Comparison of ENCODE assay signal across 1 fruit fly cellular context in the genomic region with DNA sequence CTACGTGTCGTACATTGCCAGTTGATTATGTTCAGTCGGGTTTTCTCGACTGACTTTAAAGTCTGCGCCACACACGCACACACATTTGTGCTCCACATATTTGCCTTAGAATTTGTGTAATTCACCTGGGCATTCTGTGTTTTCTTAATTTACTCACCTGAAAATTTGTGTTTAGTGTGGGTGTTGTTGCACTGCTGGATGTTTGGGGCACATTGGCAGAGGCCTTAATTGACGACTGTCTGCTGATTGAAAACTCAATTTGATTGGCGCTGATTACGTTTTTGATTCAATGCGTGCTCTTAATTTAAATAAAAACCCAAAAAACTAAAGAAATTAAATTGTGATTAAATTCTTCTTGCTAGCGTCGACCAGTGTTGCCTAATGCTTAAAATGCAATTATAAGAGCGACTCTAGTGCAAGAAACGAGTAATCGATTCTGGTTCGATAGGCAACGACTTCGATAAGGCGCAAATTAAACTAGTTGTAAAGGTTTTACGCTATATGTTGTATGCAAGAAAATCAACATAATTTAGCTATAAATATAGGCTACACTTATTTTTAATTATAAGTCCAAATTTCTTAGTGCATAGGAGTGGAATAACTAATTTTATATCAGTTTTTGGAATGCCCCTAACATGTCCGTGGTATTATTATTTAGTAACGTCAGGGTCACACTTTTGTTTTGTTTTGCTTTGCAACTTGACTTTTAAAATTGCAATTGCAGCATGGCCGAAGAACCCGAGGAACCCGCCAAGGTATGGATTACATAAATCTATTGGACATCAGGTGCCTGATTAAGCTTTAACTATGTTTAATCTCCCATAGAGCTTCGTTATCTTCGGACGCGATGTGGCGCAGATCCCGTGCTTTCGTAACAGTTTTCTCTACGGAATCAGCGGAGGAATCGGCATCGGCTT.
TF ChIP-seq lines count a peak whose summit lies in the region.

A gene (minus strand): TSS at position 51 of the 917 bp plus-strand sequence.
A gene (minus strand): TSS at position 403 of the 917 bp plus-strand sequence.

TF ChIP-seq in whole organism, embryonic, 481 proteins besides CTCF, POLR2A, EP300 and RAD21 (continued from another document):
- TF ChIP-seq CG4820 (GFP tag; optimal IDR thresholded peaks at IDR 0.05; lab: Kevin White, UChicago) (no peak), al (GFP tag; IDR thresholded peaks at IDR 0.05; lab: Robert Waterston, UW) (no peak), CkIIα-i1 (GFP tag; IDR thresholded peaks at IDR 0.05; lab: Robert Waterston, UW) (no peak), CG17385 (GFP tag; optimal IDR thresholded peaks at IDR 0.05; lab: Kevin White, UChicago) (peak; percentile 42), ATbp (GFP tag; optimal IDR thresholded peaks at IDR 0.05; lab: Kevin White, UChicago) (no peak), bcd (GFP tag; optimal IDR thresholded peaks at IDR 0.05; lab: Kevin White, UChicago) (no peak), CG3407 (GFP tag; optimal IDR thresholded peaks at IDR 0.05; lab: Kevin White, UChicago) (no peak), run (tag; optimal IDR thresholded peaks at IDR 0.05; lab: Kevin White, UChicago) (no peak), Spps (tag; optimal IDR thresholded peaks at IDR 0.05; lab: Kevin White, UChicago) (no peak), CoRest (tag; optimal IDR thresholded peaks at IDR 0.05; lab: Kevin White, UChicago) (no peak), H15 (GFP tag; IDR thresholded peaks at IDR 0.05; lab: Robert Waterston, UW) (no peak), CG8478 (optimal IDR thresholded peaks at IDR 0.05; lab: Kevin White, UChicago) (no peak), bbx (GFP tag; IDR thresholded peaks at IDR 0.05; lab: Robert Waterston, UW; ENCODE audit: partially characterized antibody) (no peak; the same call in 1 of the 2 replicates), CG11504 (tag; optimal IDR thresholded peaks at IDR 0.05; lab: Kevin White, UChicago) (no peak), CG31441 (GFP tag; IDR thresholded peaks at IDR 0.05; lab: Robert Waterston, UW) (no peak), CG10462 (GFP tag; optimal IDR thresholded peaks at IDR 0.05; lab: Kevin White, UChicago) (no peak), CG32767 (GFP tag; IDR thresholded peaks at IDR 0.05; lab: Robert Waterston, UW) (no peak), zen (tag; optimal IDR thresholded peaks at IDR 0.05; lab: Kevin White, UChicago) (peak; percentile 82), Hey (tag; optimal IDR thresholded peaks at IDR 0.05; lab: Kevin White, UChicago) (no peak), Stat92E (GFP tag; optimal IDR thresholded peaks at IDR 0.05; lab: Kevin White, UChicago) (no peak), Tbp (GFP tag; optimal IDR thresholded peaks at IDR 0.05; lab: Kevin White, UChicago) (peak; percentile 32), HLH4C (GFP tag; IDR thresholded peaks at IDR 0.05; lab: Robert Waterston, UW; ENCODE audit: partially characterized antibody) (peak; percentile 69), tin (GFP tag; optimal IDR thresholded peaks at IDR 0.05; lab: Kevin White, UChicago) (peak; percentile 29), CG1602 (GFP tag; optimal IDR thresholded peaks at IDR 0.05; lab: Kevin White, UChicago) (no peak), grau (tag; optimal IDR thresholded peaks at IDR 0.05; lab: Kevin White, UChicago) (no peak), jigr1 (GFP tag; IDR thresholded peaks at IDR 0.05; lab: Robert Waterston, UW) (no peak), Nf-YC (tag; optimal IDR thresholded peaks at IDR 0.05; lab: Kevin White, UChicago) (no peak), nerfin-1 (tag; optimal IDR thresholded peaks at IDR 0.05; lab: Kevin White, UChicago) (peak; percentile 43), CG17802 (tag; optimal IDR thresholded peaks at IDR 0.05; lab: Kevin White, UChicago) (no peak), pros (GFP tag; optimal IDR thresholded peaks at IDR 0.05; lab: Kevin White, UChicago) (no peak), CG11247 (GFP tag; IDR thresholded peaks at IDR 0.05; lab: Robert Waterston, UW) (no peak), B-H1 (GFP tag; IDR thresholded peaks at IDR 0.05; lab: Robert Waterston, UW) (no peak), z (GFP tag; IDR thresholded peaks at IDR 0.05; lab: Robert Waterston, UW) (no peak), nom (GFP tag; optimal IDR thresholded peaks at IDR 0.05; lab: Kevin White, UChicago) (no peak), Oli (tag; optimal IDR thresholded peaks at IDR 0.05; lab: Kevin White, UChicago) (no peak), TFAM (GFP tag; optimal IDR thresholded peaks at IDR 0.05; lab: Kevin White, UChicago) (no peak), tio (GFP tag; optimal IDR thresholded peaks at IDR 0.05; lab: Kevin White, UChicago) (no peak), Trl (optimal IDR thresholded peaks at IDR 0.05; lab: Kevin White, UChicago) (no peak), Trl (GFP tag; optimal IDR thresholded peaks at IDR 0.05; lab: Kevin White, UChicago) (peak; percentile 37), sisA (GFP tag; IDR thresholded peaks at IDR 0.05; lab: Robert Waterston, UW) (no peak), Lpt (GFP tag; optimal IDR thresholded peaks at IDR 0.05; lab: Kevin White, UChicago) (no peak), danr (GFP tag; IDR thresholded peaks at IDR 0.05; lab: Robert Waterston, UW) (no peak), CG4707 (GFP tag; optimal IDR thresholded peaks at IDR 0.05; lab: Kevin White, UChicago) (no peak), CG9215 (GFP tag; IDR thresholded peaks at IDR 0.05; lab: Robert Waterston, UW) (no peak), CG11723 (GFP tag; optimal IDR thresholded peaks at IDR 0.05; lab: Kevin White, UChicago) (no peak), CG14860 (GFP tag; IDR thresholded peaks at IDR 0.05; lab: Robert Waterston, UW; ENCODE audit: partially characterized antibody) (peak; percentile 32; the same call in 1 of the 3 replicates), sc (optimal IDR thresholded peaks at IDR 0.05; lab: Kevin White, UChicago) (no peak), sc (GFP tag; optimal IDR thresholded peaks at IDR 0.05; lab: Kevin White, UChicago) (no peak), CG17361 (GFP tag; IDR thresholded peaks at IDR 0.05; lab: Robert Waterston, UW) (no peak; the same call in 2 of the 3 replicates), usp (GFP tag; optimal IDR thresholded peaks at IDR 0.05; lab: Kevin White, UChicago) (no peak), CG1832 (GFP tag; optimal IDR thresholded peaks at IDR 0.05; lab: Kevin White, UChicago) (no peak), CG30431 (GFP tag; optimal IDR thresholded peaks at IDR 0.05; lab: Kevin White, UChicago) (no peak), corto (GFP tag; optimal IDR thresholded peaks at IDR 0.05; lab: Kevin White, UChicago) (no peak), jumu (GFP tag; optimal IDR thresholded peaks at IDR 0.05; lab: Kevin White, UChicago) (no peak), kay (GFP tag; optimal IDR thresholded peaks at IDR 0.05; lab: Kevin White, UChicago) (no peak), ac (GFP tag; optimal IDR thresholded peaks at IDR 0.05; lab: Kevin White, UChicago) (no peak), slp2 (GFP tag; optimal IDR thresholded peaks at IDR 0.05; lab: Kevin White, UChicago) (no peak), sim (GFP tag; IDR thresholded peaks at IDR 0.05; lab: Robert Waterston, UW) (no peak), tna (GFP tag; IDR thresholded peaks at IDR 0.05; lab: Robert Waterston, UW; ENCODE audit: partially characterized antibody) (no peak), dpn (GFP tag; optimal IDR thresholded peaks at IDR 0.05; lab: Kevin White, UChicago) (peak; percentile 28 to 51), Six4 (GFP tag; optimal IDR thresholded peaks at IDR 0.05; lab: Kevin White, UChicago) (no peak), CG3726 (GFP tag; IDR thresholded peaks at IDR 0.05; lab: Robert Waterston, UW) (no peak), shn (GFP tag; optimal IDR thresholded peaks at IDR 0.05; lab: Kevin White, UChicago) (peak; percentile 12), dimm (GFP tag; IDR thresholded peaks at IDR 0.05; lab: Robert Waterston, UW) (no peak), CG10654 (GFP tag; optimal IDR thresholded peaks at IDR 0.05; lab: Kevin White, UChicago) (no peak), zfh1 (GFP tag; IDR thresholded peaks at IDR 0.05; lab: Robert Waterston, UW) (no peak; the same call in 2 of the 3 replicates), H2.0 (GFP tag; IDR thresholded peaks at IDR 0.05; lab: Robert Waterston, UW) (no peak), CG15073 (GFP tag; optimal IDR thresholded peaks at IDR 0.05; lab: Kevin White, UChicago) (no peak), sens (GFP tag; lab: Kevin White, UChicago) (peak; percentile 93), Abd-B (GFP tag; optimal IDR thresholded peaks at IDR 0.05; lab: Kevin White, UChicago) (no peak), Aef1 (GFP tag; IDR thresholded peaks at IDR 0.05; lab: Robert Waterston, UW) (no peak), seq (GFP tag; IDR thresholded peaks at IDR 0.05; lab: Robert Waterston, UW) (no peak), lov (optimal IDR thresholded peaks at IDR 0.05; lab: Kevin White, UChicago) (no peak), lov (GFP tag; IDR thresholded peaks at IDR 0.05; lab: Robert Waterston, UW) (no peak), stwl (tag; optimal IDR thresholded peaks at IDR 0.05; lab: Kevin White, UChicago) (peak; percentile 97), bowl (GFP tag; IDR thresholded peaks at IDR 0.05; lab: Robert Waterston, UW) (no peak), tap (tag; optimal IDR thresholded peaks at IDR 0.05; lab: Kevin White, UChicago) (no peak), CG42726 (GFP tag; IDR thresholded peaks at IDR 0.05; lab: Robert Waterston, UW; ENCODE audit: partially characterized antibody) (no peak), MBD-R2 (GFP tag; IDR thresholded peaks at IDR 0.05; lab: Robert Waterston, UW) (peak; percentile 66), Sox100B (GFP tag; optimal IDR thresholded peaks at IDR 0.05; lab: Kevin White, UChicago) (no peak), BEAF-32 (GFP tag; optimal IDR thresholded peaks at IDR 0.05; lab: Kevin White, UChicago) (peak; percentile 68), C15 (GFP tag; IDR thresholded peaks at IDR 0.05; lab: Robert Waterston, UW) (no peak), CG6654 (GFP tag; optimal IDR thresholded peaks at IDR 0.05; lab: Kevin White, UChicago) (no peak), sob (GFP tag; IDR thresholded peaks at IDR 0.05; lab: Robert Waterston, UW) (peak; percentile 16; the same call in 1 of the 2 replicates), CG18764 (GFP tag; optimal IDR thresholded peaks at IDR 0.05; lab: Kevin White, UChicago) (no peak), pfk (GFP tag; optimal IDR thresholded peaks at IDR 0.05; lab: Kevin White, UChicago) (no peak), CG34422 (GFP tag; IDR thresholded peaks at IDR 0.05; lab: Robert Waterston, UW) (no peak), CG18599 (GFP tag; optimal IDR thresholded peaks at IDR 0.05; lab: Kevin White, UChicago) (no peak), CrebB (tag; optimal IDR thresholded peaks at IDR 0.05; lab: Kevin White, UChicago) (no peak), fd64A (GFP tag; optimal IDR thresholded peaks at IDR 0.05; lab: Kevin White, UChicago) (no peak), CG33557 (GFP tag; optimal IDR thresholded peaks at IDR 0.05; lab: Kevin White, UChicago) (peak; percentile 14), gfzf (GFP tag; optimal IDR thresholded peaks at IDR 0.05; lab: Kevin White, UChicago) (peak; percentile 78), eyg (GFP tag; optimal IDR thresholded peaks at IDR 0.05; lab: Kevin White, UChicago) (peak; percentile 21), Scr (GFP tag; IDR thresholded peaks at IDR 0.05; lab: Robert Waterston, UW; ENCODE audit: partially characterized antibody) (peak; percentile 62), CG11398 (GFP tag; optimal IDR thresholded peaks at IDR 0.05; lab: Kevin White, UChicago) (no peak), ap (GFP tag; IDR thresholded peaks at IDR 0.05; lab: Robert Waterston, UW) (no peak), Xbp1 (GFP tag; optimal IDR thresholded peaks at IDR 0.05; lab: Kevin White, UChicago) (peak; percentile 50)
